Worm (Caenorhabditis elegans): ENCODE results near the gene chil-22.

chil-22 gene

DNA sequence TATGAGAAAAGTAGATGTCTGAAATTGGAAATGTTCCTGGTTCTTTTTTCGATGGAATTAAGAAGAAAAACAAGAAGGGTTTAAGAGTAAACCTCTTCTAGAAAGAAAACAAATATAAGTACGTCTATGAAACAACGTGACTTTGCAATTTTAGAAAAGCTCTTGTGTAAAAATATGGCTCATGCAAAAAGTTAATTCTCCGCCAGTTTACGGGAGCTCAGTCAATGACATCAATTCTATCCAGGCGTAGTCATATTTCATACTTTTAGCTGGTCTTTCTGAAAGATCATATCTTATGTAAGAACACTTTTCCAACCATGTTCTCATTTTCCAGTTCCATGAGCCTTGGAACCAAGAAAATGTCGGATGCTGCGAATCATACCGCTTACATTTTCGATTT is 23.9 kb upstream of the chil-22 start:
- TF ChIP-seq ceh-88 (GFP tag; IDR thresholded peaks at IDR 0.05) (no peak), vab-15 (tag; optimal IDR thresholded peaks at IDR 0.05) (no peak), ceh-90 (tag; optimal IDR thresholded peaks at IDR 0.05) (no peak), nhr-237 (tag; optimal IDR thresholded peaks at IDR 0.05) (no peak), sox-4 (tag; optimal IDR thresholded peaks at IDR 0.05) (no peak), ceh-82 (tag; optimal IDR thresholded peaks at IDR 0.05) (no peak), nhr-47 (tag; optimal IDR thresholded peaks at IDR 0.05) (no peak), fkh-4 (tag; optimal IDR thresholded peaks at IDR 0.05; ENCODE audit: borderline replicate concordance) (no peak)

ce11 chrII:9487337-9487950 is 21.4 kb upstream of the chil-22 start, which contains the start of gene T19H5.4:
Gene T19H5.4, minus strand, starts transcription at chrII:9487387.
- TF ChIP-seq egl-13 (tag; optimal IDR thresholded peaks at IDR 0.05) (no peak), unc-62 (GFP tag; optimal IDR thresholded peaks at IDR 0.05) (no peak), skn-1 (tag; optimal IDR thresholded peaks at IDR 0.05) (peak; percentile 34), ztf-4 (tag; optimal IDR thresholded peaks at IDR 0.05) (no peak), unc-130 (tag; optimal IDR thresholded peaks at IDR 0.05) (no peak), nhr-85 (tag) (peak; percentile 94), mdl-1 (tag; optimal IDR thresholded peaks at IDR 0.05) (peak in 1 of 2 experiments; percentile 73), fkh-10 (GFP tag; optimal IDR thresholded peaks at IDR 0.05) (no peak), nhr-28 (tag; optimal IDR thresholded peaks at IDR 0.05) (no peak), rnt-1 (tag; optimal IDR thresholded peaks at IDR 0.05) (peak; percentile 38), ama-1 (optimal IDR thresholded peaks at IDR 0.05) (no peak), nhr-84 (tag; optimal IDR thresholded peaks at IDR 0.05) (no peak), nhr-20 (tag; optimal IDR thresholded peaks at IDR 0.05) (peak; percentile 85), grh-1 (GFP tag; IDR thresholded peaks at IDR 0.05) (peak; percentile 40; the same call in 1 of the 2 replicates), hpl-2 (GFP tag; optimal IDR thresholded peaks at IDR 0.05) (no peak), mab-9 (GFP tag; IDR thresholded peaks at IDR 0.05) (no peak), jun-1 (tag; optimal IDR thresholded peaks at IDR 0.05) (peak; percentile 34), nhr-12 (tag; optimal IDR thresholded peaks at IDR 0.05) (no peak), lin-14 (GFP tag; optimal IDR thresholded peaks at IDR 0.05) (peak; percentile 90), blmp-1 (tag; optimal IDR thresholded peaks at IDR 0.05) (peak; percentile 64), swsn-7 (tag; optimal IDR thresholded peaks at IDR 0.05) (peak; percentile 26), mep-1 (tag; optimal IDR thresholded peaks at IDR 0.05) (no peak), unc-98 (GFP tag; IDR thresholded peaks at IDR 0.05) (no peak), lin-39 (tag; optimal IDR thresholded peaks at IDR 0.05) (no peak), ceh-88 (GFP tag; IDR thresholded peaks at IDR 0.05) (no peak), nhr-71 (tag; optimal IDR thresholded peaks at IDR 0.05) (peak; percentile 81), aly-2 (tag; optimal IDR thresholded peaks at IDR 0.05) (no peak), egl-27 (tag; optimal IDR thresholded peaks at IDR 0.05) (peak in 1 of 2 experiments; percentile 20), fos-1 (tag; optimal IDR thresholded peaks at IDR 0.05) (no peak), xbp-1 (tag; optimal IDR thresholded peaks at IDR 0.05) (peak; percentile 18), sup-37 (GFP tag; optimal IDR thresholded peaks at IDR 0.05) (no peak), snu-23 (GFP tag; optimal IDR thresholded peaks at IDR 0.05) (peak; percentile 66), nhr-90 (tag; optimal IDR thresholded peaks at IDR 0.05; ENCODE audit: poor library complexity) (peak; percentile 74), nhr-19 (GFP tag; conservative IDR thresholded peaks at IDR 0.05) (peak; percentile 61), C04F5.9 (tag; optimal IDR thresholded peaks at IDR 0.05) (no peak), nhr-11 (tag; optimal IDR thresholded peaks at IDR 0.05) (no peak), ztf-11 (tag; optimal IDR thresholded peaks at IDR 0.05) (no peak), sox-4 (tag; optimal IDR thresholded peaks at IDR 0.05) (no peak), ceh-8 (GFP tag; optimal IDR thresholded peaks at IDR 0.05) (no peak), lin-13 (GFP tag; optimal IDR thresholded peaks at IDR 0.05) (peak; percentile 44), isw-1 (GFP tag; IDR thresholded peaks at IDR 0.05) (no peak), lin-35 (GFP tag; optimal IDR thresholded peaks at IDR 0.05) (peak; percentile 15 to 61), zip-4 (GFP tag; optimal IDR thresholded peaks at IDR 0.05) (no peak), fkh-8 (tag; optimal IDR thresholded peaks at IDR 0.05) (no peak), ceh-82 (tag; optimal IDR thresholded peaks at IDR 0.05) (peak; percentile 3 to 16 (median 12)), nhr-237 (tag; optimal IDR thresholded peaks at IDR 0.05) (no peak), snpc-4 (tag; optimal IDR thresholded peaks at IDR 0.05) (no peak)

All from whole organism, L1 larva.